Fruit fly (Drosophila melanogaster): ENCODE data around the gene CG10194.
A peak's percentile ranks its signal among the peaks of the same experiment; 100 is the strongest.

The CG10194 gene

dm6 chr2L:19484539-19484938, 5.4 kb downstream of the CG10194 start, which contains the start of the genes CG10195 and CG13084:
CG10195 (minus strand) TSS chr2L:19484705.
CG13084 (plus strand) TSS chr2L:19484930.
- TF ChIP-seq pad (GFP tag; optimal IDR thresholded peaks at IDR 0.05) (no peak), CG7045 (GFP tag; optimal IDR thresholded peaks at IDR 0.05) (no peak), CG33017 (tag; optimal IDR thresholded peaks at IDR 0.05) (no peak), bab1 (GFP tag; optimal IDR thresholded peaks at IDR 0.05) (no peak), tj (GFP tag; optimal IDR thresholded peaks at IDR 0.05) (no peak), CG5204 (GFP tag; optimal IDR thresholded peaks at IDR 0.05) (no peak), CG11617 (GFP tag; optimal IDR thresholded peaks at IDR 0.05) (no peak), Hr96 (GFP tag; optimal IDR thresholded peaks at IDR 0.05) (no peak), CG1620 (GFP tag; optimal IDR thresholded peaks at IDR 0.05) (no peak), CG12768 (GFP tag; optimal IDR thresholded peaks at IDR 0.05) (no peak), kay (GFP tag; ENCODE audit: borderline replicate concordance) (no peak), Mnt (GFP tag; optimal IDR thresholded peaks at IDR 0.05) (no peak), Crg-1 (GFP tag; optimal IDR thresholded peaks at IDR 0.05) (no peak), ovo (GFP tag; optimal IDR thresholded peaks at IDR 0.05) (no peak), cic (GFP tag; optimal IDR thresholded peaks at IDR 0.05) (no peak)

DNA sequence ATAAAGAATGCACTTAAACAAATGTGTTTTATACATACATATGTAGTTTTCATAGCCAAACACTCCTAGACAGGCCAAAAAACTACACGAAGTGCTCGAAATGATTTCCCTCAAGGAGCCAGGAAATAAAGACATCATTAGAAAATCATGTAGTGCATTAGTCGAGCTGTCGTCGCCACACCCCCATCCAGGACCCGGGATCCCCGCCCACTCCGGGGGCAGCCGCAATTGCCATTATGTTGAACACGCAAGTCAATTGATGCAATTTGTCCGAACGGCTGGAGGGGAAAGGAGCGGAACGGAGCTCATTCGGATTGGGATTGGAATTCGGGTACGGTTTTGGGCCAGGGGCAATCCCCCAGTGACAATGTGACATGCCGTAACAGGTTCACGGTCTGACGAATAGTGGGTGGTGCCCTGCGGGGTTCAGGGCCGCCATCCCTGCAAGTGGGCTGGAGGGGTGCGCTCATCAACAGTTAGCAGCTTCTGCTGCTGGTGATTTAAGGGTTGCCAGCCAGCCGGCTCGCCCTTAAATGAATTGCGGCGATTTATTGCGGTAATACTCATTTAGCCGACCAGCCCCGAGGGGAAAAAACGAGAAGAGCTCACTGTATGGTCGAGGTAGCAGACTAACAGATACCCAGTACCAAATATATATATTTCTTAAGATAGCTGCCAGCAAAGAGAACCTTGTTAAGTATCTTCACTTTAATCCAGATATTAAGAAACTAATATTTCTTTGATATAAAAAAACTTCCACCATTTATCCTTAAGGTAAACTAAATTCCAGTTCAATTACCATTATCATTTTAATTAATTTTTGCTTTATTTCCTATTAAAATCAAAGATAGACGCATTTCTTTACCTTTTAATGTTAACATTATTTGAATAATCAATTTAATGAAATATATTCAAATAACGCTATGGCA, 9.2 kb downstream of the CG10194 start:
- no peak for TF ChIP-seq Crg-1 (GFP tag; optimal IDR thresholded peaks at IDR 0.05)
- no peak for TF ChIP-seq cic (GFP tag; optimal IDR thresholded peaks at IDR 0.05)
- TF ChIP-seq CG7101 (tag; optimal IDR thresholded peaks at IDR 0.05), result no peak
- no peak for TF ChIP-seq cnc (optimal IDR thresholded peaks at IDR 0.05)
- TF ChIP-seq tj (GFP tag; optimal IDR thresholded peaks at IDR 0.05), result no peak
- no peak for TF ChIP-seq Mnt (GFP tag; optimal IDR thresholded peaks at IDR 0.05)
- no peak for TF ChIP-seq ovo (GFP tag; optimal IDR thresholded peaks at IDR 0.05)
- TF ChIP-seq CG5204 (GFP tag; optimal IDR thresholded peaks at IDR 0.05), result no peak
- no peak for TF ChIP-seq CG7045 (GFP tag; optimal IDR thresholded peaks at IDR 0.05)
- no peak for TF ChIP-seq CG11617 (GFP tag; optimal IDR thresholded peaks at IDR 0.05)
- TF ChIP-seq CG1620 (GFP tag; optimal IDR thresholded peaks at IDR 0.05), result no peak
- TF ChIP-seq kay (GFP tag; ENCODE audit: borderline replicate concordance), result no peak

dm6 chr2L:19479249-19479984, 10.5 kb downstream of the CG10194 start:
- no peak for TF ChIP-seq ovo (GFP tag; optimal IDR thresholded peaks at IDR 0.05)
- peak; percentile 74 for TF ChIP-seq pad (GFP tag; optimal IDR thresholded peaks at IDR 0.05)
- peak; percentile 98 for TF ChIP-seq tj (GFP tag; optimal IDR thresholded peaks at IDR 0.05)

DNA sequence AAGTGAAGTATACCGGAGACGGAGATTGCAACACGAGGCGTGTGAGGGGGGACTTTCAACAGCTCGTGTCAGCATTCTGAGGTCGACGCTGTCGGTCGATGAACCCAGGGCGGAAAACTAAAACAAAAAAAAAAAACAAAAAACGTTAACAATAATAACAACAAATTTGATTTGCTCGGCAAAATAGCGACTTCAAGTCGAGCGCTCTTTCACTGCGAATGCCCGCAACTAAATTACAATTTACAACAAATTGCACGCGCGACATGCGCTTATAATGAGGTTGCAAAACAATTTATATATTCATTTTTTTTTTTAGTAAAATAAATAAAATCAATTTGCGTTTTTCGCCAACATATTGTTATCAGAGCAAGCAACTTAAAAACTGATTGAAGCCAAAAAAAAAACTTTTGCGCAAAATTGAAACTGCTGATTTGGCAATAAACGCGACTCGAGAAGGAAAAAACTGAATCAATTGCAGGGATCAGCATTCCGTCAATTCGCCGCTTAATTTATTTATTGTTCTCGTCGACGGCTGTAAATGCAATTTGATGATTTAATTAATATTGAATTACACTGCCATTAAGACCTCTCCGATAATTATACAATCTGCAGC, 16.4 kb downstream of the CG10194 start:
- TF ChIP-seq tj (GFP tag; optimal IDR thresholded peaks at IDR 0.05) (peak; percentile 100), Mnt (GFP tag; optimal IDR thresholded peaks at IDR 0.05) (peak; percentile 7), kay (GFP tag; ENCODE audit: borderline replicate concordance) (peak; percentile 41), toe (GFP tag; optimal IDR thresholded peaks at IDR 0.05) (no peak)

DNA sequence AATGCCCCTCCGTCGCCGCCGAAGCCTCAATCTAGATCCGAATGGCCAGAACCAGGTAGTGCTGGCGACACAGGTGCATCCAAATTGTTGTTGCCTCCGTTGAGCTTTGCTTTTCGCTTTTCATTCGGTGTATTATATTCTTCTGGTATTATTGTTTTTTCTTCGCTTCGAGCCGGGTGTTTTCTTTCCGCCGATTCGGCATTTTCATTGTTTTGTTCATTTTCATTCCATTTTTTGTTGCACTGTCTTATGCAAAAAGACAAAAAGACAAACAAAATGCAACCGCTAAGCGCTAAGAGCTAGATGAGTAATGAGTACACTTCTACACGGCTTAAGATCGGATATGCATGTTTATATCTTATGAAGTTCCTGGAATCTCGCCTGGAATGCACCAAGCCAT, 17.6 kb downstream of the CG10194 start:
- TF ChIP-seq tj (GFP tag; optimal IDR thresholded peaks at IDR 0.05) (peak; percentile 100), Crg-1 (GFP tag; optimal IDR thresholded peaks at IDR 0.05) (no peak)

DNA sequence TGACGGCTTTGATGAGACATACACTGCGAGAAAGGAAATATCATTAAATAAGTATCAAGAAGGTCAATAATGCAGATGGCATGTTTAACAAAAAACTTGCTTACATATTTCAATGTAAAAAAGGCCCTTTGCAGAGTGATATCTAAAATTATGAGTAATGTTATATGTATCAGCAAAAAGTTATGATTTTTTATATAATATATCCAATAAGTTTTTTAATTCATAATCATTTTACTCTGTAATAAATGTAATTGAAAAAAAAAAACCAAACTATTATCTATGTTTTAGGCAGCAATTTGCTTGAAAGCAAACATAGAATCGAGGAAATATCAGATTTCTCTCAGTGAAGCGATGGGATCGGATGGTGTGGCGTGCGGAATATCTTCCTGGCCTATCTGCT, 20.2 kb downstream of the CG10194 start:
- TF ChIP-seq cnc (optimal IDR thresholded peaks at IDR 0.05), result no peak
- no peak for TF ChIP-seq tj (GFP tag; optimal IDR thresholded peaks at IDR 0.05)
- TF ChIP-seq CG12768 (GFP tag; optimal IDR thresholded peaks at IDR 0.05), result no peak
- TF ChIP-seq pad (GFP tag; optimal IDR thresholded peaks at IDR 0.05), result no peak
- TF ChIP-seq bab1 (GFP tag; optimal IDR thresholded peaks at IDR 0.05), result no peak
- no peak for TF ChIP-seq toe (GFP tag; optimal IDR thresholded peaks at IDR 0.05)
- no peak for TF ChIP-seq Mnt (GFP tag; optimal IDR thresholded peaks at IDR 0.05)
- no peak for TF ChIP-seq CG33017 (tag; optimal IDR thresholded peaks at IDR 0.05)
- no peak for TF ChIP-seq CG14711 (tag; optimal IDR thresholded peaks at IDR 0.05)

DNA sequence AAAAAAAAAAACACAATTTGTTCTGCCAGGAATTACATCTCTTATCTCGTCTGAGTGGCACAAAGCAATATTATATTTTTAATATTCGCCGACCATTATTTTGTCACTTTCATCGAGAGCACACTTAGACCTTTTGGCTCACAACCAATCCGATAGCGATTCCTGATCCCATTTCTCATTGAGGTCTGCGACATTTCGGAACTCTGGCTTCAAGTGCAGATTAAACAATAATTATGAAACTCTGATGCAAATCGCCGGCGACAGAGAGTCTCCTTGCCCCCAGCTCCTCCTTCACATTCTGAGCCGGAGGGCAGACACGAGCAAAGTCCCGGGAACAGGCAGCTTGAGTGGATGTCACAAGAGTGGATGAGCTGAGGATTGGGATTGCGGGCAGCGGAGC, 20.8 kb downstream of the CG10194 start:
- TF ChIP-seq CG11617 (GFP tag; optimal IDR thresholded peaks at IDR 0.05), result no peak
- no peak for TF ChIP-seq Mnt (GFP tag; optimal IDR thresholded peaks at IDR 0.05)
- no peak for TF ChIP-seq tj (GFP tag; optimal IDR thresholded peaks at IDR 0.05)
- TF ChIP-seq cic (GFP tag; optimal IDR thresholded peaks at IDR 0.05), result no peak
- no peak for TF ChIP-seq pad (GFP tag; optimal IDR thresholded peaks at IDR 0.05)
- no peak for TF ChIP-seq CG14711 (tag; optimal IDR thresholded peaks at IDR 0.05)
- no peak for TF ChIP-seq CG7045 (GFP tag; optimal IDR thresholded peaks at IDR 0.05)
- no peak for TF ChIP-seq CG12768 (GFP tag; optimal IDR thresholded peaks at IDR 0.05)
- TF ChIP-seq Hr96 (GFP tag; optimal IDR thresholded peaks at IDR 0.05), result no peak
